Worm (Caenorhabditis elegans): ENCODE measurements around the gene pals-38.

The pals-38 gene

DNA sequence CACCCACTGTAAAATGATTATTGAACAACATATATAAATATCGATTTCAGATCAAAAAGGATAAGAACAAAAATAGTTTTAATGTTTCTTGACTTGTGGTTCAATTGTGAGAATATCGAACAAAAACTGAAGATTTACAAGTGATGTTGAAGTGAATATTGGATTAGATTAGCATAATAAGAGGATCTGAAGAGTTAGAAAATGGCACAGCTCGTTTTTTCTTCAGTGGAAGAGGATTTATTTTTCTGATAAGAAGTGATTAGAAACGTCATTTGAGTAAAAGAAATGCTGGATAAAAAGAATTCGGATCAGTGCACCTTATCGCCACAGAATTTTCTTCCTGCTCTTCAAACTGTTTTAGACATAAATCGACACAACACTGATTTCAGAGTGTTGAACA is 51.1 kb downstream of the pals-38 start, which contains the start of gene twk-14:
TSS of gene twk-14 (minus strand) at position 8 of the 400 bp plus-strand sequence.
- TF ChIP-seq dsc-1 (tag; optimal IDR thresholded peaks at IDR 0.05) (peak; percentile 90), pax-3 (tag; optimal IDR thresholded peaks at IDR 0.05) (peak; percentile 48), nhr-237 (tag; optimal IDR thresholded peaks at IDR 0.05) (no peak), egl-13 (tag; optimal IDR thresholded peaks at IDR 0.05) (peak; percentile 9)
